Worm (Caenorhabditis elegans) whole organism, L4 larva: ENCODE measurements around the gene C52B9.19.

Experiments used
- D1046.2 ChIP-seq: fragments of 200-800 bp; sonication (Bioruptor generic); IDR thresholded peaks from 2 replicates; pipeline ENCODE4 v1.3.6; 2022; ENCODE audit warnings: missing genetic modification characterization, missing compliant biosample characterization
- F10B5.3 ChIP-seq: sonication (generic microtip); optimal IDR thresholded peaks from 2 replicates; lab custom pipeline; 2016; ENCODE audit warnings: mild to moderate bottlenecking, missing genetic modification characterization, missing compliant biosample characterization
- F44E2.7 ChIP-seq: fragments of 200-800 bp; sonication (Bioruptor generic); IDR thresholded peaks from 2 replicates; pipeline ENCODE4 v2.1.2; 2022; ENCODE audit warnings: missing genetic modification characterization, missing compliant biosample characterization
- T20F7.1 ChIP-seq: fragments of 200-800 bp; sonication (Bioruptor generic); optimal IDR thresholded peaks from 2 replicates; lab custom pipeline; 2018; ENCODE audit warnings: mild to moderate bottlenecking, missing genetic modification characterization, missing compliant biosample characterization
- Y105C5A.15 ChIP-seq: fragments of 200-800 bp; sonication (Bioruptor generic); IDR thresholded peaks from 2 replicates; pipeline ENCODE4 v1.3.6; 2022; ENCODE audit warnings: missing genetic modification characterization, missing compliant biosample characterization
- Y75B8A.6 ChIP-seq: fragments of 200-800 bp; sonication (Bioruptor generic); IDR thresholded peaks from 2 replicates; pipeline ENCODE4 v1.3.6; 2022; ENCODE audit warnings: missing genetic modification reagents, missing genetic modification characterization, missing compliant biosample characterization
- ZK546.5 ChIP-seq, 2 experiments: sonication (generic microtip); optimal IDR thresholded peaks; 2 replicates each; lab custom pipeline; 2017; ENCODE audit warnings: missing biosample characterization in 2 of 2, missing genetic modification characterization in 2 of 2
- aha-1 ChIP-seq: fragments of 150-350 bp; peaks from one replicate; lab custom pipeline; 2014; ENCODE audit warnings: missing biosample characterization, missing genetic modification characterization
- aly-2 ChIP-seq: sonication (generic microtip); optimal IDR thresholded peaks from 2 replicates; lab custom pipeline; 2018; ENCODE audit warnings: missing biosample characterization, missing genetic modification characterization
- ceh-20 ChIP-seq: fragments of 200-800 bp; sonication (Bioruptor generic); IDR thresholded peaks from 2 replicates; pipeline ENCODE4 v1.3.6; 2022; ENCODE audit warnings: missing genetic modification reagents, missing genetic modification characterization, missing compliant biosample characterization
- ceh-32 ChIP-seq: sonication (generic microtip); optimal IDR thresholded peaks from 2 replicates; lab custom pipeline; 2016; ENCODE audit warnings: mild to moderate bottlenecking, missing genetic modification characterization, missing compliant biosample characterization; ENCODE audit not compliant: poor library complexity
- cey-2 ChIP-seq: sonication (generic microtip); optimal IDR thresholded peaks from 3 replicates; lab custom pipeline; 2017; ENCODE audit warnings: missing genetic modification characterization, mild to moderate bottlenecking, missing compliant biosample characterization, antibody characterized with exemption, borderline replicate concordance; ENCODE audit not compliant: insufficient read depth
- ctbp-1 ChIP-seq: fragments of 200-800 bp; sonication (Bioruptor generic); IDR thresholded peaks from 2 replicates; pipeline ENCODE4 v1.3.6; 2022; ENCODE audit warnings: missing genetic modification reagents, missing genetic modification characterization, missing compliant biosample characterization
- daf-12 ChIP-seq: fragments of 150-350 bp; optimal IDR thresholded peaks from 2 replicates; lab custom pipeline; 2014; ENCODE audit warnings: missing biosample characterization, missing genetic modification reagents, missing genetic modification characterization
- daf-16 ChIP-seq, 3 experiments: sonication (generic microtip); optimal IDR thresholded peaks; 2 replicates each; lab custom pipeline; 2016 to 2017; ENCODE audit warnings: missing genetic modification characterization in 3 of 3, missing genetic modification reagents in 3 of 3, mild to moderate bottlenecking in 2 of 3, missing compliant biosample characterization in 2 of 3, missing biosample characterization in 1 of 3, moderate library complexity in 1 of 3
- daf-8 ChIP-seq: fragments of 200-800 bp; sonication (Bioruptor generic); IDR thresholded peaks from 2 replicates; pipeline ENCODE4 v1.3.6; 2022; ENCODE audit warnings: missing genetic modification characterization, missing compliant biosample characterization
- dmd-6 ChIP-seq: fragments of 200-800 bp; sonication (Bioruptor generic); IDR thresholded peaks from 2 replicates; pipeline ENCODE4 v1.3.6; 2022; ENCODE audit warnings: missing genetic modification reagents, missing genetic modification characterization, missing compliant biosample characterization
- dmd-9 ChIP-seq: fragments of 200-800 bp; sonication (Bioruptor generic); IDR thresholded peaks from 2 replicates; pipeline ENCODE4 v1.3.6; 2022; ENCODE audit warnings: missing genetic modification reagents, missing genetic modification characterization, missing compliant biosample characterization
- dpl-1 ChIP-seq: fragments of 150-350 bp; optimal IDR thresholded peaks from 2 replicates; lab custom pipeline; 2014; ENCODE audit warnings: missing biosample characterization, missing genetic modification reagents, missing genetic modification characterization
- duxl-1 ChIP-seq: sonication (generic microtip); optimal IDR thresholded peaks from 2 replicates; lab custom pipeline; 2016; ENCODE audit warnings: mild to moderate bottlenecking, missing genetic modification characterization, moderate library complexity, missing compliant biosample characterization; ENCODE audit not compliant: poor library complexity
- dve-1 ChIP-seq: sonication (generic microtip); optimal IDR thresholded peaks from 2 replicates; lab custom pipeline; 2017; ENCODE audit warnings: antibody characterized with exemption, mild to moderate bottlenecking, missing genetic modification characterization, missing compliant biosample characterization; ENCODE audit not compliant: insufficient read depth
- fkh-10 ChIP-seq: fragments of 150-350 bp; optimal IDR thresholded peaks from 2 replicates; lab custom pipeline; 2014; ENCODE audit warnings: missing biosample characterization, missing genetic modification reagents, missing genetic modification characterization
- lin-39 ChIP-seq: fragments of 150-350 bp; optimal IDR thresholded peaks from 2 replicates; lab custom pipeline; 2014; ENCODE audit warnings: missing biosample characterization, missing genetic modification reagents, missing genetic modification characterization
- nhr-11 ChIP-seq: fragments of 150-350 bp; optimal IDR thresholded peaks from 2 replicates; lab custom pipeline; 2014; ENCODE audit warnings: missing biosample characterization, missing genetic modification characterization
- nhr-28 ChIP-seq: fragments of 150-350 bp; optimal IDR thresholded peaks from 2 replicates; lab custom pipeline; 2014; ENCODE audit warnings: missing biosample characterization, missing genetic modification characterization
- nhr-41 ChIP-seq: fragments of 200-800 bp; sonication (Bioruptor generic); IDR thresholded peaks from 2 replicates; pipeline ENCODE4 v1.3.6; 2022; ENCODE audit warnings: missing genetic modification reagents, missing genetic modification characterization, missing compliant biosample characterization
- nhr-42 ChIP-seq: fragments of 200-800 bp; sonication (Bioruptor generic); IDR thresholded peaks from 2 replicates; pipeline ENCODE4 v1.3.6; 2022; ENCODE audit warnings: missing genetic modification characterization, missing compliant biosample characterization
- nhr-48 ChIP-seq: sonication (generic microtip); optimal IDR thresholded peaks from 2 replicates; lab custom pipeline; 2016; ENCODE audit warnings: mild to moderate bottlenecking, missing genetic modification characterization, missing compliant biosample characterization
- nhr-6 ChIP-seq: fragments of 150-350 bp; optimal IDR thresholded peaks from 2 replicates; lab custom pipeline; 2014; ENCODE audit warnings: missing biosample characterization, missing genetic modification characterization
- pha-4 ChIP-seq, 2 experiments: fragments of 150-350 bp in 1 of 2; fragments of 200-800 bp in 1 of 2; sonication (Bioruptor generic) in 1 of 2; IDR thresholded peaks in 1 of 2; optimal IDR thresholded peaks in 1 of 2; 2 replicates each; pipeline versions ENCODE4 v1.3.6 to Lab custom; 2014 to 2022; ENCODE audit warnings: missing genetic modification characterization in 2 of 2, missing genetic modification reagents in 2 of 2, missing biosample characterization in 1 of 2, missing compliant biosample characterization in 1 of 2
- php-3 ChIP-seq: fragments of 200-800 bp; sonication (Bioruptor generic); IDR thresholded peaks from 2 replicates; pipeline ENCODE4 v1.3.6; 2022; ENCODE audit warnings: missing genetic modification reagents, missing genetic modification characterization, missing compliant biosample characterization
- pqm-1 ChIP-seq: sonication (generic microtip); optimal IDR thresholded peaks from 2 replicates; lab custom pipeline; 2017; ENCODE audit warnings: missing biosample characterization, missing genetic modification characterization
- rbr-2 ChIP-seq: sonication (generic microtip); optimal IDR thresholded peaks from 2 replicates; lab custom pipeline; 2016; ENCODE audit warnings: missing genotype, missing genetic modification characterization, missing compliant biosample characterization
- saeg-2 ChIP-seq: fragments of 200-800 bp; sonication (Bioruptor generic); IDR thresholded peaks from 2 replicates; pipeline ENCODE4 v1.3.6; 2022; ENCODE audit warnings: missing genetic modification reagents, missing genetic modification characterization, missing compliant biosample characterization
- skn-1 ChIP-seq: fragments of 150-350 bp; optimal IDR thresholded peaks from 2 replicates; lab custom pipeline; 2014; ENCODE audit warnings: missing biosample characterization, missing genetic modification characterization
- snpc-4 ChIP-seq: fragments of 150-350 bp; optimal IDR thresholded peaks from 2 replicates; lab custom pipeline; 2014; ENCODE audit warnings: missing biosample characterization, missing genetic modification characterization
- spr-1 ChIP-seq: sonication (generic microtip); optimal IDR thresholded peaks from 2 replicates; lab custom pipeline; 2016; ENCODE audit warnings: mild to moderate bottlenecking, missing genetic modification characterization, missing compliant biosample characterization
- spr-3 ChIP-seq: fragments of 200-800 bp; sonication (Bioruptor generic); optimal IDR thresholded peaks from 2 replicates; lab custom pipeline; 2018; ENCODE audit warnings: mild to moderate bottlenecking, missing genetic modification characterization, missing compliant biosample characterization
- tag-97 ChIP-seq: fragments of 200-800 bp; sonication (Bioruptor generic); IDR thresholded peaks from 2 replicates; pipeline ENCODE4 v1.3.6; 2022; ENCODE audit warnings: missing genetic modification characterization, missing compliant biosample characterization
- tra-1 ChIP-seq: fragments of 200-800 bp; sonication (Bioruptor generic); IDR thresholded peaks from 2 replicates; pipeline ENCODE4 v1.3.6; 2022; ENCODE audit warnings: missing genetic modification reagents, missing genetic modification characterization, missing compliant biosample characterization
- unc-130 ChIP-seq: sonication (generic microtip); optimal IDR thresholded peaks from 2 replicates; lab custom pipeline; 2016; ENCODE audit warnings: missing genetic modification reagents, missing genetic modification characterization, missing compliant biosample characterization
- unc-62 ChIP-seq, 3 experiments: fragments of 150-350 bp in 1 of 3; sonication (generic microtip); optimal IDR thresholded peaks in 2 of 3; peaks in 1 of 3; 1 replicate in 1 of 3; 2 replicates in 2 of 3; lab custom pipeline; 2014 to 2017; ENCODE audit warnings: missing biosample characterization in 3 of 3, missing genetic modification characterization in 3 of 3, missing genetic modification reagents in 3 of 3, missing genotype in 1 of 3
- vab-7 ChIP-seq: fragments of 200-800 bp; sonication (Bioruptor generic); IDR thresholded peaks from 2 replicates; pipeline ENCODE4 v1.3.6; 2022; ENCODE audit warnings: missing genetic modification reagents, missing genetic modification characterization, missing compliant biosample characterization
- zfp-2 ChIP-seq: sonication (generic microtip); optimal IDR thresholded peaks from 2 replicates; lab custom pipeline; 2016; ENCODE audit warnings: mild to moderate bottlenecking, missing genetic modification characterization, missing compliant biosample characterization
- zip-11 ChIP-seq: fragments of 200-800 bp; sonication (Bioruptor generic); IDR thresholded peaks from 2 replicates; pipeline ENCODE4 v1.3.6; 2022; ENCODE audit warnings: missing genetic modification characterization, missing compliant biosample characterization

C52B9.19 gene

ce11 chrX:4274116-4274515, 8.2 kb upstream of the C52B9.19 start, which contains the start of gene mec-18:
mec-18 (minus strand) TSS chrX:4274216.
- TF ChIP-seq snpc-4 (no peak), duxl-1 (tag; lab: Kevin White, UChicago) (no peak), aly-2 (tag; lab: Kevin White, UChicago) (no peak), daf-8 (no peak), dpl-1 (GFP tag; lab: Kevin White, UChicago) (no peak), ZK546.5 (tag; optimal IDR thresholded peaks at IDR 0.05; lab: Kevin White, UChicago) (no peak), nhr-42 (GFP tag; lab: Robert Waterston, UW) (no peak), nhr-48 (tag; lab: Kevin White, UChicago) (no peak), daf-12 (tag; lab: Kevin White, UChicago) (no peak), F10B5.3 (no peak), ceh-32 (tag; lab: Kevin White, UChicago) (no peak), zfp-2 (no peak), unc-130 (GFP tag; lab: Kevin White, UChicago) (no peak), dmd-6 (GFP tag; lab: Robert Waterston, UW) (no peak), tra-1 (no peak), cey-2 (tag; lab: Kevin White, UChicago) (no peak), fkh-10 (no peak), spr-1 (tag; lab: Kevin White, UChicago) (no peak), skn-1 (tag; lab: Kevin White, UChicago) (no peak), nhr-11 (tag; lab: Kevin White, UChicago) (no peak)

- TF ChIP-seq tag-97 (GFP tag; lab: Robert Waterston, UW) (no peak), unc-62 (GFP tag; optimal IDR thresholded peaks at IDR 0.05 in 1 of 2; lab: Kevin White, UChicago) (peak in 1 of 2 experiments; percentile 95), unc-62 (tag; optimal IDR thresholded peaks at IDR 0.05; lab: Kevin White, UChicago) (no peak), aha-1 (peak; percentile 89)
- TF ChIP-seq, all 104 proteins: peak for 2
Measured at ce11 chrX:4279294-4279782, 3.0 kb upstream of the C52B9.19 start, which contains the start of the genes twk-28 and ets-9. twk-28 (minus strand) TSS chrX:4279344. ets-9 (plus strand) TSS chrX:4279703.

ce11 chrX:4283989-4284388, 1.6 kb downstream of the C52B9.19 start, which contains the start of gene ets-10:
ets-10 (plus strand) TSS chrX:4284189.
- TF ChIP-seq nhr-6 (tag; lab: Kevin White, UChicago) = peak; percentile 56
- TF ChIP-seq dve-1 = peak; percentile 31
- peak; percentile 65 for TF ChIP-seq nhr-28
- TF ChIP-seq nhr-48 (tag; lab: Kevin White, UChicago) = no peak
- peak; percentile 52 for TF ChIP-seq pqm-1 (tag; lab: Kevin White, UChicago)
- TF ChIP-seq php-3 (GFP tag; lab: Robert Waterston, UW) = peak; percentile 46; the same call in 1 of the 2 replicates
- no peak for TF ChIP-seq duxl-1 (tag; lab: Kevin White, UChicago)
- TF ChIP-seq daf-16 (GFP tag; optimal IDR thresholded peaks at IDR 0.05; lab: Kevin White, UChicago) = no peak
- TF ChIP-seq daf-16 (tag; optimal IDR thresholded peaks at IDR 0.05; lab: Kevin White, UChicago) = peak; percentile 82
- TF ChIP-seq, all 104 proteins: peak for 6

- TF ChIP-seq Y105C5A.15 (GFP tag; lab: Robert Waterston, UW) (no peak), F44E2.7 (GFP tag; lab: Robert Waterston, UW) (no peak), ctbp-1 (GFP tag; lab: Robert Waterston, UW) (no peak), ceh-20 (GFP tag; lab: Robert Waterston, UW) (no peak), dmd-9 (no peak), D1046.2 (GFP tag; lab: Robert Waterston, UW) (no peak), nhr-41 (GFP tag; lab: Robert Waterston, UW) (no peak), dmd-6 (GFP tag; lab: Robert Waterston, UW) (peak; percentile 56), lin-39 (tag; lab: Kevin White, UChicago) (no peak), pha-4 (GFP tag; IDR thresholded peaks at IDR 0.05; lab: Robert Waterston, UW) (no peak), pha-4 (tag; optimal IDR thresholded peaks at IDR 0.05; lab: Kevin White, UChicago) (no peak), T20F7.1 (no peak), zip-11 (GFP tag; lab: Robert Waterston, UW) (no peak), Y75B8A.6 (GFP tag; lab: Robert Waterston, UW) (no peak), php-3 (GFP tag; lab: Robert Waterston, UW) (no peak), nhr-6 (tag; lab: Kevin White, UChicago) (no peak), saeg-2 (GFP tag; lab: Robert Waterston, UW) (no peak), spr-3 (GFP tag; lab: Kevin White, UChicago) (no peak), rbr-2 (no peak), vab-7 (no peak)
Measured at ce11 chrX:4284470-4284869, 2.1 kb downstream of the C52B9.19 start.
